In the genomic region with DNA sequence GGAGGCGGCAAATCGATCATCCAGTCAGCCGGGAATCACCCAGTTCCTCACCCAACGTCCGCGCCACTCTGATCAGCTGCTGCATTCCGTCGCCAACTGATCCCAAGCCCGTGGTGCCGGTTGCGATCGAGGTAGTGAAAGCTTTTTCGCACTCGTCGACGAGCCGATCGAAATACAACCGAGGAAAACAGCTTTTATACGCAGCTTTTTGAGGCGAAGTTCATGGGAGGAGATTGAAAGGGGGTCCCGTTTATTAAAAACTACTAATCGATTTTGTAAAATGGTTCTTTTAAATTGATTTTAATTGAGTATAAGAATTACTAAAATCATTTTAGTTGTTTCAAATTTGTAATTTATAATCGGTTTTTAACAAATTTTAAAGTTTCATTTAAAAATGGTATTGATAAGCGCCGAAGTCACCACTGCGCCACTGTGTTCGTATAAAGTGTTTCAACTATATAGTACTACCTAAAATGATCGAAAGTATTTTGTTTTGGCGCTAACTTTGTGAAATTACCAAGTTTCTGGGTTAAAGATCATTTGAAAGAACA, we compare ENCODE assay signal across 2 fruit fly cellular contexts.
TF ChIP-seq lines count a peak whose summit lies in the region.

A gene (minus strand): TSS at position 99 of the 551 bp plus-strand sequence.

TF ChIP-seq in whole organism, embryonic, 481 proteins besides CTCF, POLR2A, EP300 and RAD21 (continued from another document and continues in another):
- TF ChIP-seq dmrt99B (tag; optimal IDR thresholded peaks at IDR 0.05; lab: Kevin White, UChicago) (peak; percentile 88), bab2 (GFP tag; optimal IDR thresholded peaks at IDR 0.05; lab: Kevin White, UChicago) (peak; percentile 85), wek (GFP tag; optimal IDR thresholded peaks at IDR 0.05; lab: Kevin White, UChicago) (peak; percentile 43), TFAM (GFP tag; optimal IDR thresholded peaks at IDR 0.05; lab: Kevin White, UChicago) (peak; percentile 49), disco-r (GFP tag; optimal IDR thresholded peaks at IDR 0.05; lab: Kevin White, UChicago) (peak; percentile 65), chif (GFP tag; optimal IDR thresholded peaks at IDR 0.05; lab: Kevin White, UChicago) (peak; percentile 78 to 82), CG3065 (GFP tag; optimal IDR thresholded peaks at IDR 0.05; lab: Kevin White, UChicago) (peak; percentile 66), mam (GFP tag; optimal IDR thresholded peaks at IDR 0.05; lab: Kevin White, UChicago) (peak; percentile 93), Mes4 (GFP tag; optimal IDR thresholded peaks at IDR 0.05; lab: Kevin White, UChicago) (peak; percentile 70), Ets65A (GFP tag; lab: Kevin White, UChicago) (peak; percentile 98), CG8359 (GFP tag; optimal IDR thresholded peaks at IDR 0.05; lab: Kevin White, UChicago; ENCODE audit: borderline replicate concordance) (no peak), CG12299 (tag; optimal IDR thresholded peaks at IDR 0.05; lab: Kevin White, UChicago) (peak; percentile 84), nerfin-2 (GFP tag; IDR thresholded peaks at IDR 0.05; lab: Robert Waterston, UW; ENCODE audit: partially characterized antibody) (no peak), CG9727 (GFP tag; optimal IDR thresholded peaks at IDR 0.05; lab: Kevin White, UChicago) (peak; percentile 79), CG4282 (GFP tag; optimal IDR thresholded peaks at IDR 0.05; lab: Kevin White, UChicago) (peak; percentile 49), dysf (GFP tag; IDR thresholded peaks at IDR 0.05; lab: Robert Waterston, UW) (peak; percentile 90), CG13287 (GFP tag; IDR thresholded peaks at IDR 0.05; lab: Robert Waterston, UW; ENCODE audit: partially characterized antibody) (peak; percentile 10; the same call in 1 of the 2 replicates), Dip3 (GFP tag; optimal IDR thresholded peaks at IDR 0.05; lab: Kevin White, UChicago) (peak; percentile 82), unc-4 (GFP tag; IDR thresholded peaks at IDR 0.05; lab: Robert Waterston, UW; ENCODE audit: partially characterized antibody) (no peak), lilli (GFP tag; optimal IDR thresholded peaks at IDR 0.05; lab: Kevin White, UChicago) (peak; percentile 93), gcm2 (GFP tag; optimal IDR thresholded peaks at IDR 0.05; lab: Kevin White, UChicago) (peak; percentile 68), zen (tag; optimal IDR thresholded peaks at IDR 0.05; lab: Kevin White, UChicago) (peak; percentile 26), CG31441 (GFP tag; IDR thresholded peaks at IDR 0.05; lab: Robert Waterston, UW) (peak; percentile 91), sima (GFP tag; optimal IDR thresholded peaks at IDR 0.05; lab: Kevin White, UChicago) (peak; percentile 1), CG3838 (GFP tag; optimal IDR thresholded peaks at IDR 0.05; lab: Kevin White, UChicago) (peak; percentile 60), CG14965 (GFP tag; optimal IDR thresholded peaks at IDR 0.05; lab: Kevin White, UChicago; ENCODE audit: borderline replicate concordance) (no peak), CG18262 (tag; optimal IDR thresholded peaks at IDR 0.05; lab: Kevin White, UChicago) (no peak), sr (GFP tag; IDR thresholded peaks at IDR 0.05; lab: Robert Waterston, UW) (peak; percentile 53; the same call in 1 of the 3 replicates), wor (GFP tag; IDR thresholded peaks at IDR 0.05; lab: Robert Waterston, UW) (peak; percentile 66), ash1 (GFP tag; optimal IDR thresholded peaks at IDR 0.05; lab: Kevin White, UChicago) (no peak), fd3F (GFP tag; optimal IDR thresholded peaks at IDR 0.05; lab: Kevin White, UChicago) (peak; percentile 85), bowl (GFP tag; IDR thresholded peaks at IDR 0.05; lab: Robert Waterston, UW) (peak; percentile 24; the same call in 1 of the 2 replicates), Blimp-1 (GFP tag; optimal IDR thresholded peaks at IDR 0.05; lab: Kevin White, UChicago) (peak; percentile 83), Hr78 (GFP tag; optimal IDR thresholded peaks at IDR 0.05; lab: Kevin White, UChicago) (no peak), Kr (GFP tag; optimal IDR thresholded peaks at IDR 0.05; lab: Kevin White, UChicago) (no peak), tll (GFP tag; optimal IDR thresholded peaks at IDR 0.05; lab: Kevin White, UChicago) (no peak), CG13424 (tag; optimal IDR thresholded peaks at IDR 0.05; lab: Kevin White, UChicago) (peak; percentile 93), Antp (GFP tag; optimal IDR thresholded peaks at IDR 0.05; lab: Kevin White, UChicago) (peak; percentile 87), Fer2 (tag; optimal IDR thresholded peaks at IDR 0.05; lab: Kevin White, UChicago) (peak; percentile 87), nom (GFP tag; optimal IDR thresholded peaks at IDR 0.05; lab: Kevin White, UChicago) (peak; percentile 49), CG10431 (GFP tag; optimal IDR thresholded peaks at IDR 0.05; lab: Kevin White, UChicago) (no peak), CG17359 (tag; optimal IDR thresholded peaks at IDR 0.05; lab: Kevin White, UChicago) (peak; percentile 83), NfI (GFP tag; optimal IDR thresholded peaks at IDR 0.05; lab: Kevin White, UChicago) (peak; percentile 89), CG8944 (GFP tag; optimal IDR thresholded peaks at IDR 0.05; lab: Kevin White, UChicago) (peak; percentile 84), Six4 (GFP tag; optimal IDR thresholded peaks at IDR 0.05; lab: Kevin White, UChicago) (peak; percentile 81), HHEX (GFP tag; optimal IDR thresholded peaks at IDR 0.05; lab: Kevin White, UChicago) (peak; percentile 86), Ets97D (GFP tag; optimal IDR thresholded peaks at IDR 0.05; lab: Kevin White, UChicago) (peak; percentile 48), Nf-YB (GFP tag; optimal IDR thresholded peaks at IDR 0.05; lab: Kevin White, UChicago) (peak; percentile 56), vfl (GFP tag; optimal IDR thresholded peaks at IDR 0.05; lab: Kevin White, UChicago) (peak; percentile 85), Adf1 (GFP tag; IDR thresholded peaks at IDR 0.05; lab: Robert Waterston, UW) (peak; percentile 69), twi (tag; optimal IDR thresholded peaks at IDR 0.05; lab: Kevin White, UChicago) (no peak), Deaf1 (tag; optimal IDR thresholded peaks at IDR 0.05; lab: Kevin White, UChicago) (peak; percentile 94), gfzf (GFP tag; optimal IDR thresholded peaks at IDR 0.05; lab: Kevin White, UChicago) (no peak), MBD-R2 (GFP tag; IDR thresholded peaks at IDR 0.05; lab: Robert Waterston, UW) (peak; percentile 69; the same call in 1 of the 2 replicates), lola (GFP tag; optimal IDR thresholded peaks at IDR 0.05; lab: Kevin White, UChicago) (peak in 1 of 3 experiments; percentile 71), chn (GFP tag; optimal IDR thresholded peaks at IDR 0.05; lab: Kevin White, UChicago) (peak; percentile 80), chinmo (GFP tag; IDR thresholded peaks at IDR 0.05; lab: Robert Waterston, UW; ENCODE audit: partially characterized antibody) (no peak), CG13624 (GFP tag; optimal IDR thresholded peaks at IDR 0.05; lab: Kevin White, UChicago) (peak; percentile 87), CG6813 (GFP tag; optimal IDR thresholded peaks at IDR 0.05; lab: Kevin White, UChicago) (peak; percentile 52), kah (GFP tag; optimal IDR thresholded peaks at IDR 0.05; lab: Kevin White, UChicago) (peak; percentile 63)

TF ChIP-seq in whole organism, prepupa, 60 proteins besides CTCF, POLR2A, EP300 and RAD21 (continued from another document):
- TF ChIP-seq CG3032 (tag; optimal IDR thresholded peaks at IDR 0.05; lab: Kevin White, UChicago) (peak; percentile 82), CG34406 (GFP tag; optimal IDR thresholded peaks at IDR 0.05; lab: Kevin White, UChicago) (peak; percentile 84), spab (GFP tag; optimal IDR thresholded peaks at IDR 0.05; lab: Kevin White, UChicago) (no peak), lz (GFP tag; optimal IDR thresholded peaks at IDR 0.05; lab: Kevin White, UChicago) (peak; percentile 92), CG11294 (GFP tag; IDR thresholded peaks at IDR 0.05; lab: Robert Waterston, UW) (peak; percentile 66), CG1621 (tag; optimal IDR thresholded peaks at IDR 0.05; lab: Kevin White, UChicago) (peak; percentile 69), CG9139 (GFP tag; optimal IDR thresholded peaks at IDR 0.05; lab: Kevin White, UChicago) (no peak), fd59A (GFP tag; optimal IDR thresholded peaks at IDR 0.05; lab: Kevin White, UChicago) (peak; percentile 63), Sox15 (GFP tag; optimal IDR thresholded peaks at IDR 0.05; lab: Kevin White, UChicago) (peak; percentile 59), Ets21C (GFP tag; optimal IDR thresholded peaks at IDR 0.05; lab: Kevin White, UChicago) (peak; percentile 83), CG10631 (GFP tag; optimal IDR thresholded peaks at IDR 0.05; lab: Kevin White, UChicago) (peak; percentile 84)
TF ChIP-seq in whole organism, prepupa: peak in this region for 56.
